Worm (Caenorhabditis elegans) whole organism, L3 larva: ENCODE results near the gene mdt-30.

Source experiments
- fkh-10 ChIP-seq: sonication (generic microtip); optimal IDR thresholded peaks from 2 replicates; lab custom pipeline; 2017; ENCODE audit warnings: missing biosample characterization, missing genetic modification reagents, missing genetic modification characterization
- lsy-12 ChIP-seq: sonication (generic microtip); optimal IDR thresholded peaks from 2 replicates; lab custom pipeline; 2016; ENCODE audit warnings: mild to moderate bottlenecking, missing genetic modification characterization, missing compliant biosample characterization
- nhr-11 ChIP-seq: fragments of 150-350 bp; optimal IDR thresholded peaks from 2 replicates; lab custom pipeline; 2014; ENCODE audit warnings: missing biosample characterization, missing genetic modification characterization
- nhr-43 ChIP-seq: sonication (generic microtip); optimal IDR thresholded peaks from 2 replicates; lab custom pipeline; 2016; ENCODE audit warnings: mild to moderate bottlenecking, missing genetic modification characterization, missing compliant biosample characterization; ENCODE audit not compliant: poor library complexity, severe bottlenecking
- nhr-76 ChIP-seq: fragments of 150-350 bp; sonication (generic microtip); optimal IDR thresholded peaks from 5 replicates; lab custom pipeline; 2014; ENCODE audit warnings: missing biosample characterization, missing genetic modification characterization
- skn-1 ChIP-seq: fragments of 150-350 bp; optimal IDR thresholded peaks from 2 replicates; lab custom pipeline; 2014; ENCODE audit warnings: missing biosample characterization, missing genetic modification characterization
- unc-62 ChIP-seq: fragments of 150-350 bp; sonication (generic microtip); optimal IDR thresholded peaks from 4 replicates; lab custom pipeline; 2014; ENCODE audit warnings: missing biosample characterization, missing genetic modification reagents, missing genetic modification characterization

ce11 chrIII:8069206-8069605 is 41.4 kb upstream of the mdt-30 start:
- no peak for TF ChIP-seq unc-62 (GFP tag; lab: Kevin White, UChicago)
- TF ChIP-seq fkh-10 (GFP tag; lab: Kevin White, UChicago): no peak
- no peak for TF ChIP-seq skn-1
- TF ChIP-seq nhr-43: no peak
- TF ChIP-seq nhr-76 (tag; lab: Kevin White, UChicago): no peak
- TF ChIP-seq nhr-11 (tag; lab: Kevin White, UChicago): no peak
- TF ChIP-seq lsy-12 (tag; lab: Kevin White, UChicago): no peak
